Worm (Caenorhabditis elegans): ENCODE data around the gene F44B9.5.

The F44B9.5 gene

ce11 chrIII:7973201-7973767 lies 43.1 kb downstream of the F44B9.5 start, which contains the start of the genes eef-1B.1 and aco-2 (continued):
- TF ChIP-seq F52B5.7 (tag; optimal IDR thresholded peaks at IDR 0.05), result no peak
- peak; percentile 41 for TF ChIP-seq repo-1 (tag; optimal IDR thresholded peaks at IDR 0.05)
- TF ChIP-seq hsf-1 (GFP tag; IDR thresholded peaks at IDR 0.05), result no peak
- no peak for TF ChIP-seq nhr-179 (tag; optimal IDR thresholded peaks at IDR 0.05)
- peak; percentile 86 for TF ChIP-seq lin-54 (GFP tag; optimal IDR thresholded peaks at IDR 0.05)
- no peak for TF ChIP-seq F10E7.11 (tag; optimal IDR thresholded peaks at IDR 0.05)
- TF ChIP-seq T07F8.4 (tag; optimal IDR thresholded peaks at IDR 0.05), result no peak
- TF ChIP-seq lag-1 (GFP tag; IDR thresholded peaks at IDR 0.05), result no peak
- TF ChIP-seq attf-5 (GFP tag; optimal IDR thresholded peaks at IDR 0.05), result peak; percentile 88
- TF ChIP-seq tbx-9 (tag; optimal IDR thresholded peaks at IDR 0.05; ENCODE audit: borderline replicate concordance), result no peak
- no peak for TF ChIP-seq Y79H2A.3 (GFP tag; conservative IDR thresholded peaks at IDR 0.05)
- TF ChIP-seq dpl-1 (GFP tag; optimal IDR thresholded peaks at IDR 0.05), result peak; percentile 68
- peak; percentile 89 for TF ChIP-seq F33H1.4 (GFP tag; IDR thresholded peaks at IDR 0.05)
- TF ChIP-seq dox-1 (GFP tag; IDR thresholded peaks at IDR 0.05), result peak; percentile 88
- no peak for TF ChIP-seq nfya-1 (tag; optimal IDR thresholded peaks at IDR 0.05; ENCODE audit: borderline replicate concordance, insufficient read depth)
- TF ChIP-seq ceh-27 (GFP tag; optimal IDR thresholded peaks at IDR 0.05), result peak; percentile 77
- no peak for TF ChIP-seq ceh-91 (GFP tag; IDR thresholded peaks at IDR 0.05)
- TF ChIP-seq unc-62 (GFP tag; optimal IDR thresholded peaks at IDR 0.05), result no peak
- TF ChIP-seq ZK185.1 (tag; optimal IDR thresholded peaks at IDR 0.05; ENCODE audit: poor library complexity, severe bottlenecking), result peak; percentile 93
- no peak for TF ChIP-seq egrh-3 (GFP tag; IDR thresholded peaks at IDR 0.05)
- peak; percentile 40 for TF ChIP-seq xnd-1 (tag; optimal IDR thresholded peaks at IDR 0.05)
- TF ChIP-seq F37B4.10 (GFP tag; IDR thresholded peaks at IDR 0.05), result no peak
- TF ChIP-seq ceh-40 (GFP tag; IDR thresholded peaks at IDR 0.05), result no peak
- TF ChIP-seq C17E4.6 (GFP tag; IDR thresholded peaks at IDR 0.05), result no peak
- no peak for TF ChIP-seq akir-1 (GFP tag; optimal IDR thresholded peaks at IDR 0.05)
- TF ChIP-seq bed-1 (GFP tag; IDR thresholded peaks at IDR 0.05), result no peak
- TF ChIP-seq K12H6.12 (tag; optimal IDR thresholded peaks at IDR 0.05), result peak; percentile 52
- TF ChIP-seq madf-6 (GFP tag; IDR thresholded peaks at IDR 0.05), result peak; percentile 84
- TF ChIP-seq zfh-2 (GFP tag; conservative IDR thresholded peaks at IDR 0.05), result peak; percentile 89
- peak; percentile 68 for TF ChIP-seq ceh-100 (GFP tag; IDR thresholded peaks at IDR 0.05)
- TF ChIP-seq ets-4 (GFP tag; optimal IDR thresholded peaks at IDR 0.05), result peak; percentile 63
- TF ChIP-seq atf-7 (tag; optimal IDR thresholded peaks at IDR 0.05), result peak; percentile 36
- peak; percentile 84 for TF ChIP-seq lin-40 (tag; optimal IDR thresholded peaks at IDR 0.05)
- no peak for TF ChIP-seq Y67H2A.10 (GFP tag; conservative IDR thresholded peaks at IDR 0.05)
- no peak for TF ChIP-seq Y53F4B.3 (GFP tag; IDR thresholded peaks at IDR 0.05)
- TF ChIP-seq B0261.1 (tag; optimal IDR thresholded peaks at IDR 0.05), result no peak
- TF ChIP-seq hlh-12 (tag; optimal IDR thresholded peaks at IDR 0.05), result no peak
- TF ChIP-seq F49E8.2 (tag; optimal IDR thresholded peaks at IDR 0.05; ENCODE audit: insufficient read depth), result no peak
- TF ChIP-seq lir-1 (GFP tag; conservative IDR thresholded peaks at IDR 0.05), result peak; percentile 42; the same call in 1 of the 2 replicates
- no peak for TF ChIP-seq bed-2 (GFP tag; IDR thresholded peaks at IDR 0.05)
- no peak for TF ChIP-seq hrde-1 (tag; optimal IDR thresholded peaks at IDR 0.05; ENCODE audit: borderline replicate concordance)
- peak; percentile 9 to 69 for TF ChIP-seq let-607 (tag; optimal IDR thresholded peaks at IDR 0.05)
- peak; percentile 78 for TF ChIP-seq tlf-1 (GFP tag; optimal IDR thresholded peaks at IDR 0.05)
- no peak for TF ChIP-seq somi-1 (GFP tag; optimal IDR thresholded peaks at IDR 0.05)
- TF ChIP-seq him-1 (tag; optimal IDR thresholded peaks at IDR 0.05), result no peak
- TF ChIP-seq snpc-4 (GFP tag; optimal IDR thresholded peaks at IDR 0.05), result no peak
- peak; percentile 2 to 63 (median 54) for TF ChIP-seq snpc-4 (tag; optimal IDR thresholded peaks at IDR 0.05)
- peak; percentile 88 for TF ChIP-seq mcd-1 (GFP tag; IDR thresholded peaks at IDR 0.05)
